Fruit fly (Drosophila melanogaster) whole organism, wandering third instar larva: Measurements from ENCODE around the gene fz.

Experiments used
- GATAd ChIP-seq: sonication (Bioruptor generic); optimal IDR thresholded peaks from 2 replicates; lab custom pipeline; 2016; ENCODE audit warnings: missing biosample characterization, missing genetic modification characterization
- Hr78 ChIP-seq: fragments of >200 bp; optimal IDR thresholded peaks from 2 replicates; lab custom pipeline; 2017; ENCODE audit warnings: missing biosample characterization, missing genetic modification characterization
- Jra ChIP-seq: sonication (Bioruptor generic); optimal IDR thresholded peaks from 2 replicates; lab custom pipeline; 2016; ENCODE audit warnings: missing biosample characterization, missing genetic modification characterization
- Myc ChIP-seq: fragments of >200 bp; optimal IDR thresholded peaks from 2 replicates; lab custom pipeline; 2017
- Sp1 ChIP-seq: fragments of 200-800 bp; sonication (Bioruptor generic); optimal IDR thresholded peaks from 3 replicates; lab custom pipeline; 2019; ENCODE audit warnings: missing biosample characterization, mild to moderate bottlenecking, missing genetic modification characterization, moderate library complexity
- h ChIP-seq: fragments of 200-800 bp; sonication (Bioruptor generic); optimal IDR thresholded peaks from 3 replicates; lab custom pipeline; 2016; ENCODE audit warnings: missing biosample characterization, mild to moderate bottlenecking, missing genetic modification characterization
- pan ChIP-seq: fragments of >200 bp; optimal IDR thresholded peaks from 2 replicates; lab custom pipeline; 2017
- psq ChIP-seq: fragments of 200-800 bp; sonication (Bioruptor generic); optimal IDR thresholded peaks from 3 replicates; lab custom pipeline; 2017; ENCODE audit warnings: missing biosample characterization, mild to moderate bottlenecking, missing genetic modification characterization, moderate library complexity
- rgr ChIP-seq: fragments of 200-800 bp; sonication (Bioruptor generic); optimal IDR thresholded peaks from 3 replicates; lab custom pipeline; 2016; ENCODE audit warnings: missing biosample characterization, mild to moderate bottlenecking, missing genetic modification characterization
- usp ChIP-seq: fragments of >200 bp; optimal IDR thresholded peaks from 2 replicates; lab custom pipeline; 2017; ENCODE audit warnings: missing biosample characterization, missing genetic modification characterization

DNA sequence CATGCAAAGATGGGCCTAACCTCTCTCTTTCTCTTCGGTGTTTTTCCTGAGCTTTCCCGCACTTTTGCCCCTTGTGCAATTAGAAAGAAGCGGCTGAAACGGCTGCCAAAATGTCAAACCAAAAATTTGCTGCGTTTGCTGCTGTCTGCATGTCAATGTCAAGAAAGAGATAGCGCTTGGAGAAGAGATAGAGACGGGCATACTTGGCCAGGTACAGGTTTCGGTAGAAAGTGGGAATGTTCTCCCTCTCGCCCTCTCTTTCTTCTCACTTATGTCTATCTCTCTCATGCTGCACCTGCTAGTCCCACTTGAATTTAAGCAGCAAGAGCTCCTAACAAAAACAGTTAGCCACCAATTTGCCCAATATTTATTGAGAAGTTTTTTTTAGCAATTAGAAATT is 23.9 kb downstream of the fz start:
- no peak for TF ChIP-seq h
- no peak for TF ChIP-seq Jra (GFP tag; lab: Kevin White, UChicago)
- no peak for TF ChIP-seq pan (lab: Kevin White, UChicago)
- TF ChIP-seq psq (GFP tag; lab: Kevin White, UChicago) = no peak
- no peak for TF ChIP-seq rgr
- no peak for TF ChIP-seq GATAd (GFP tag; lab: Kevin White, UChicago)
- TF ChIP-seq Hr78 (GFP tag; lab: Kevin White, UChicago) = no peak
- TF ChIP-seq Myc (lab: Kevin White, UChicago) = no peak
- TF ChIP-seq usp (GFP tag; lab: Kevin White, UChicago) = no peak
- TF ChIP-seq Sp1 (GFP tag; lab: Kevin White, UChicago) = no peak
